Fruit fly (Drosophila melanogaster): ENCODE measurements around the gene CG34126.

CG34126 gene

dm6 chr2L:4999389-5000032 lies 18.1 kb downstream of the CG34126 start (continued):
- TF ChIP-seq Eip93F (GFP tag; optimal IDR thresholded peaks at IDR 0.05) (no peak), ss (GFP tag; optimal IDR thresholded peaks at IDR 0.05) (peak in 1 of 2 experiments; percentile 7), Met (GFP tag; optimal IDR thresholded peaks at IDR 0.05) (peak; percentile 73), salr (GFP tag; optimal IDR thresholded peaks at IDR 0.05) (peak; percentile 54 to 64), net (GFP tag; optimal IDR thresholded peaks at IDR 0.05) (peak; percentile 67), vri (GFP tag; optimal IDR thresholded peaks at IDR 0.05) (peak; percentile 87), CG3919 (GFP tag; optimal IDR thresholded peaks at IDR 0.05) (peak; percentile 77), CG4318 (GFP tag; optimal IDR thresholded peaks at IDR 0.05) (peak; percentile 45), CG32006 (GFP tag; optimal IDR thresholded peaks at IDR 0.05) (peak; percentile 78), lz (GFP tag; optimal IDR thresholded peaks at IDR 0.05) (peak; percentile 62), topi (GFP tag; optimal IDR thresholded peaks at IDR 0.05) (peak; percentile 73), Smox (GFP tag; optimal IDR thresholded peaks at IDR 0.05) (peak; percentile 57), CG11762 (GFP tag; optimal IDR thresholded peaks at IDR 0.05; ENCODE audit: insufficient read depth) (peak; percentile 52), CG1621 (tag; optimal IDR thresholded peaks at IDR 0.05) (no peak), CG8119 (GFP tag; IDR thresholded peaks at IDR 0.05) (peak; percentile 75), eg (GFP tag; IDR thresholded peaks at IDR 0.05) (peak; percentile 91), fd85E (GFP tag; optimal IDR thresholded peaks at IDR 0.05) (no peak), svp (GFP tag) (peak; percentile 80), fkh (GFP tag; optimal IDR thresholded peaks at IDR 0.05) (peak; percentile 15), CG34406 (GFP tag; optimal IDR thresholded peaks at IDR 0.05) (peak; percentile 47), Eip75B (GFP tag; optimal IDR thresholded peaks at IDR 0.05) (peak; percentile 68), dsx (GFP tag; optimal IDR thresholded peaks at IDR 0.05; ENCODE audit: poor library complexity, severe bottlenecking) (no peak), Blimp-1 (GFP tag; optimal IDR thresholded peaks at IDR 0.05) (no peak), CG8319 (GFP tag; optimal IDR thresholded peaks at IDR 0.05) (peak; percentile 22), CG6808 (GFP tag; optimal IDR thresholded peaks at IDR 0.05) (peak; percentile 45), Hr38 (GFP tag; optimal IDR thresholded peaks at IDR 0.05) (no peak), CG8632 (GFP tag; optimal IDR thresholded peaks at IDR 0.05) (peak; percentile 63), CG10669 (GFP tag; optimal IDR thresholded peaks at IDR 0.05) (peak; percentile 51), Ets96B (tag; optimal IDR thresholded peaks at IDR 0.05) (peak; percentile 68), CG11294 (GFP tag; IDR thresholded peaks at IDR 0.05) (peak; percentile 84), Hr39 (GFP tag; optimal IDR thresholded peaks at IDR 0.05) (peak; percentile 75), CG6163 (GFP tag; IDR thresholded peaks at IDR 0.05) (peak; percentile 91), CG7368 (GFP tag; optimal IDR thresholded peaks at IDR 0.05) (peak; percentile 43)

dm6 chr2L:5000287-5000871 lies 19.0 kb downstream of the CG34126 start:
- TF ChIP-seq achi (GFP tag; optimal IDR thresholded peaks at IDR 0.05) = peak; percentile 73
- peak; percentile 73 for TF ChIP-seq CG7368 (GFP tag; optimal IDR thresholded peaks at IDR 0.05)
- peak; percentile 57 for TF ChIP-seq Blimp-1 (GFP tag; optimal IDR thresholded peaks at IDR 0.05)
- TF ChIP-seq acj6 (GFP tag; optimal IDR thresholded peaks at IDR 0.05) = peak; percentile 84
- no peak for TF ChIP-seq Hr38 (GFP tag; optimal IDR thresholded peaks at IDR 0.05)
- TF ChIP-seq dsx (GFP tag; optimal IDR thresholded peaks at IDR 0.05; ENCODE audit: poor library complexity, severe bottlenecking) = peak; percentile 83
- TF ChIP-seq CG3032 (tag; optimal IDR thresholded peaks at IDR 0.05) = peak; percentile 88
- peak; percentile 85 for TF ChIP-seq Met (GFP tag; optimal IDR thresholded peaks at IDR 0.05)
- peak; percentile 88 for TF ChIP-seq topi (GFP tag; optimal IDR thresholded peaks at IDR 0.05)
- TF ChIP-seq fd85E (GFP tag; optimal IDR thresholded peaks at IDR 0.05) = peak; percentile 60
- peak; percentile 72 for TF ChIP-seq CG11762 (GFP tag; optimal IDR thresholded peaks at IDR 0.05; ENCODE audit: insufficient read depth)
- TF ChIP-seq CG34406 (GFP tag; optimal IDR thresholded peaks at IDR 0.05) = peak; percentile 80
- peak; percentile 85 for TF ChIP-seq CG6163 (GFP tag; IDR thresholded peaks at IDR 0.05)
- TF ChIP-seq Ets21C (GFP tag; optimal IDR thresholded peaks at IDR 0.05) = peak; percentile 80
- peak; percentile 89 to 95 for TF ChIP-seq ss (GFP tag; optimal IDR thresholded peaks at IDR 0.05)
- peak; percentile 45 for TF ChIP-seq CG4318 (GFP tag; optimal IDR thresholded peaks at IDR 0.05)
- peak; percentile 67 for TF ChIP-seq CG16779 (tag; optimal IDR thresholded peaks at IDR 0.05)
- peak; percentile 46 for TF ChIP-seq Lpt (GFP tag; optimal IDR thresholded peaks at IDR 0.05)
- TF ChIP-seq CG6792 (GFP tag; optimal IDR thresholded peaks at IDR 0.05) = peak; percentile 87
- TF ChIP-seq esn (GFP tag; optimal IDR thresholded peaks at IDR 0.05) = peak; percentile 94
- TF ChIP-seq vri (GFP tag; optimal IDR thresholded peaks at IDR 0.05) = peak; percentile 88
- peak; percentile 91 for TF ChIP-seq CG6808 (GFP tag; optimal IDR thresholded peaks at IDR 0.05)
- TF ChIP-seq Gug (GFP tag; IDR thresholded peaks at IDR 0.05) = peak; percentile 75
- TF ChIP-seq CG3919 (GFP tag; optimal IDR thresholded peaks at IDR 0.05) = peak; percentile 84
- peak; percentile 64 for TF ChIP-seq CG11294 (GFP tag; IDR thresholded peaks at IDR 0.05)
- peak; percentile 88 for TF ChIP-seq fd59A (GFP tag; optimal IDR thresholded peaks at IDR 0.05)
- TF ChIP-seq Sox14 (GFP tag; optimal IDR thresholded peaks at IDR 0.05) = peak; percentile 85
- peak; percentile 87 for TF ChIP-seq CG31627 (GFP tag; optimal IDR thresholded peaks at IDR 0.05)
- peak; percentile 87 for TF ChIP-seq Ets96B (tag; optimal IDR thresholded peaks at IDR 0.05)
- TF ChIP-seq CG10669 (GFP tag; optimal IDR thresholded peaks at IDR 0.05) = peak; percentile 83

All from whole organism, prepupa.